Fruit fly (Drosophila melanogaster): Measurements from ENCODE around the gene CG17568.

Gene CG17568

DNA sequence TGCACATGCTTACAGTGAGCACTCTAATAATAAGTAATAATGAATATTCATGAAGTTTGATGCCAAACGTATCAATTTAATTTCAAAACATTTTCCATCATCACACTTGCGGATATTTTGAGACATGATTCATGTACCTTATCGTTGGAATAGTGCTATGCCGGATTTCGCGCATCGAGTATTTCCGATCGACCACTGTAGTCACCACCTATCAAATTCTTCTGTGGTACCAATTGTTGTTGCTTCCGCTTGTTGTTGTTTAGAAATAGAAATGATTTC lies 40.6 kb downstream of the CG17568 start (continued):
- TF ChIP-seq mirr (GFP tag; optimal IDR thresholded peaks at IDR 0.05) (no peak), rib (GFP tag; IDR thresholded peaks at IDR 0.05) (0 out of 2 replicates have a peak, but pooled peaks have one; percentile 27), Oaz (GFP tag; IDR thresholded peaks at IDR 0.05) (no peak), ac (GFP tag; optimal IDR thresholded peaks at IDR 0.05) (no peak), Sox102F (GFP tag; optimal IDR thresholded peaks at IDR 0.05) (peak; percentile 31), Hand (GFP tag; optimal IDR thresholded peaks at IDR 0.05) (no peak), so (GFP tag; IDR thresholded peaks at IDR 0.05) (0 out of 3 replicates have a peak, but pooled peaks have one; percentile 26), CG7556 (GFP tag; optimal IDR thresholded peaks at IDR 0.05) (peak; percentile 30), CG7786 (GFP tag; optimal IDR thresholded peaks at IDR 0.05) (peak; percentile 10), Atf6 (GFP tag; IDR thresholded peaks at IDR 0.05) (0 out of 2 replicates have a peak, but pooled peaks have one; percentile 32), jigr1 (GFP tag; IDR thresholded peaks at IDR 0.05) (no peak), tup (GFP tag; optimal IDR thresholded peaks at IDR 0.05) (no peak), ERR (GFP tag; optimal IDR thresholded peaks at IDR 0.05) (peak; percentile 5), stwl (tag; optimal IDR thresholded peaks at IDR 0.05) (no peak), fru (optimal IDR thresholded peaks at IDR 0.05) (no peak), sug (tag; optimal IDR thresholded peaks at IDR 0.05) (no peak), CG9437 (GFP tag; optimal IDR thresholded peaks at IDR 0.05) (no peak), btn (GFP tag; optimal IDR thresholded peaks at IDR 0.05) (no peak), ham (GFP tag; IDR thresholded peaks at IDR 0.05) (no peak), CG10431 (GFP tag; optimal IDR thresholded peaks at IDR 0.05) (no peak), Ada2b (GFP tag; IDR thresholded peaks at IDR 0.05) (0 out of 2 replicates have a peak, but pooled peaks have one; percentile 29), Usf (GFP tag; optimal IDR thresholded peaks at IDR 0.05) (no peak), phol (tag; optimal IDR thresholded peaks at IDR 0.05) (peak; percentile 13), org-1 (GFP tag; optimal IDR thresholded peaks at IDR 0.05) (peak; percentile 4), CG13624 (GFP tag; optimal IDR thresholded peaks at IDR 0.05) (peak; percentile 66), Rfx (GFP tag; IDR thresholded peaks at IDR 0.05) (peak; percentile 65), CG10209 (GFP tag; optimal IDR thresholded peaks at IDR 0.05) (peak; percentile 11), ab (GFP tag; optimal IDR thresholded peaks at IDR 0.05) (no peak), HLH54F (GFP tag; optimal IDR thresholded peaks at IDR 0.05) (peak; percentile 29), fd96Cb (tag; optimal IDR thresholded peaks at IDR 0.05) (no peak), CG6791 (GFP tag; IDR thresholded peaks at IDR 0.05; ENCODE audit: partially characterized antibody) (no peak), lilli (GFP tag; optimal IDR thresholded peaks at IDR 0.05) (peak; percentile 62), NFAT (GFP tag; IDR thresholded peaks at IDR 0.05) (peak; percentile 8; the same call in 1 of the 2 replicates), CG5180 (GFP tag; optimal IDR thresholded peaks at IDR 0.05) (no peak), Deaf1 (tag; optimal IDR thresholded peaks at IDR 0.05) (no peak), CG4854 (GFP tag; optimal IDR thresholded peaks at IDR 0.05) (peak; percentile 32), Hsf (GFP tag; optimal IDR thresholded peaks at IDR 0.05) (peak; percentile 44), CG18476 (GFP tag; optimal IDR thresholded peaks at IDR 0.05) (no peak), Adf1 (GFP tag; IDR thresholded peaks at IDR 0.05) (no peak), CG1529 (GFP tag; optimal IDR thresholded peaks at IDR 0.05) (no peak), Taf1 (GFP tag; IDR thresholded peaks at IDR 0.05) (peak; percentile 59), slbo (GFP tag; IDR thresholded peaks at IDR 0.05) (peak; percentile 72), Ssrp (tag; optimal IDR thresholded peaks at IDR 0.05) (no peak), CG13775 (GFP tag; optimal IDR thresholded peaks at IDR 0.05) (peak; percentile 3), CG2120 (GFP tag; optimal IDR thresholded peaks at IDR 0.05) (peak; percentile 84), hkb (optimal IDR thresholded peaks at IDR 0.05) (no peak), hkb (GFP tag; IDR thresholded peaks at IDR 0.05) (0 out of 2 replicates have a peak, but pooled peaks have one; percentile 34), CHES-1-like (GFP tag; optimal IDR thresholded peaks at IDR 0.05) (no peak), CG12391 (tag; optimal IDR thresholded peaks at IDR 0.05) (peak; percentile 10), Hr51 (GFP tag; optimal IDR thresholded peaks at IDR 0.05) (peak in 1 of 2 experiments; percentile 14), CG13123 (GFP tag; optimal IDR thresholded peaks at IDR 0.05) (no peak), row (GFP tag; IDR thresholded peaks at IDR 0.05) (peak; percentile 66), gsb (GFP tag; IDR thresholded peaks at IDR 0.05) (0 out of 2 replicates have a peak, but pooled peaks have one; percentile 41)
